Worm (Caenorhabditis elegans): ENCODE results near the gene pinn-4.

Gene pinn-4

DNA sequence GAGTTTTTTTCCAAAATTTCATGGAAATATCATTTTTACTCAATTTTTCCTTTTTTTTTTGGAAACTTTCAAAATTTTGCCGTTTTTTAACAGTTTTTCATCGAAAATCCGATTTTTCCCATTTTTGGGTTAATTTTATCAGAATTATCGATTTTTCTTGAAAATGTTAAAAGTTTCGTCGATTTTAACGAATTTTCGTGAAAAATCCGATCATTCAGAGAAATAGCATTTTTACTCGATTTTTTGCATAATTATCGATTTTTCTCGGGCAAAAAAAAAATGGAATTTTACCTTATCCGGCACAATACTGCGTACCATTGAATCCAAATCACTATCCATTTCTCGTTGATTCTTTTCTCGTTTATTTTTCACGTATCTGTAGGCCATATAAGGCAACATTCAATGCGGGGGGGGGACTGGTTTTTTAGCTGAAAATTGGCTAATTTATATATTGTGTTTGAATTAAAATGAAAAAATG lies 44.4 kb downstream of the pinn-4 start, which contains the start of gene tbc-14:
TSS of gene tbc-14 (minus strand) at position 428 of the 478 bp plus-strand sequence.
- TF ChIP-seq ceh-28 (tag; optimal IDR thresholded peaks at IDR 0.05) = peak; percentile 44
- no peak for TF ChIP-seq pqm-1 (tag; optimal IDR thresholded peaks at IDR 0.05)

ce11 chrII:13447668-13448067 lies 44.9 kb downstream of the pinn-4 start:
- TF ChIP-seq aha-1 (tag) = peak; percentile 98
- peak; percentile 62 for TF ChIP-seq ceh-20 (GFP tag; IDR thresholded peaks at IDR 0.05)
- no peak for TF ChIP-seq zip-2 (tag; optimal IDR thresholded peaks at IDR 0.05)
- TF ChIP-seq sdz-12 (GFP tag; optimal IDR thresholded peaks at IDR 0.05) = no peak
- TF ChIP-seq nhr-28 (tag; optimal IDR thresholded peaks at IDR 0.05) = peak; percentile 92
- no peak for TF ChIP-seq lin-29 (GFP tag; IDR thresholded peaks at IDR 0.05)
- TF ChIP-seq lin-13 (GFP tag; optimal IDR thresholded peaks at IDR 0.05) = peak; percentile 79
- no peak for TF ChIP-seq attf-4 (tag; optimal IDR thresholded peaks at IDR 0.05)
- TF ChIP-seq daf-8 (GFP tag; IDR thresholded peaks at IDR 0.05) = no peak
- TF ChIP-seq mdl-1 (tag; optimal IDR thresholded peaks at IDR 0.05) = peak in 1 of 2 experiments; percentile 76
- TF ChIP-seq hmg-1.1 (GFP tag; IDR thresholded peaks at IDR 0.05) = peak; percentile 77
- TF ChIP-seq F10B5.3 (tag; optimal IDR thresholded peaks at IDR 0.05) = no peak
- no peak for TF ChIP-seq nhr-10 (tag; optimal IDR thresholded peaks at IDR 0.05)
- peak; percentile 89 for TF ChIP-seq nhr-77 (tag; optimal IDR thresholded peaks at IDR 0.05)
- TF ChIP-seq pqm-1 (tag; optimal IDR thresholded peaks at IDR 0.05) = peak; percentile 43
- no peak for TF ChIP-seq tag-97 (GFP tag; IDR thresholded peaks at IDR 0.05)
- TF ChIP-seq mep-1 (tag; optimal IDR thresholded peaks at IDR 0.05) = peak; percentile 88
- TF ChIP-seq ztf-7 (tag; optimal IDR thresholded peaks at IDR 0.05) = no peak
- peak; percentile 55 to 92 for TF ChIP-seq lsy-2 (tag; optimal IDR thresholded peaks at IDR 0.05)
- TF ChIP-seq T26A8.4 (GFP tag; IDR thresholded peaks at IDR 0.05) = peak; percentile 72
- 0 out of 2 replicates have a peak, but pooled peaks have one; percentile 19 for TF ChIP-seq vab-7 (GFP tag; IDR thresholded peaks at IDR 0.05)
- TF ChIP-seq Y5F2A.4 (GFP tag; optimal IDR thresholded peaks at IDR 0.05) = no peak
- peak; percentile 99 for TF ChIP-seq hlh-11 (tag; optimal IDR thresholded peaks at IDR 0.05)
- no peak for TF ChIP-seq duxl-1 (tag; optimal IDR thresholded peaks at IDR 0.05; ENCODE audit: poor library complexity)
- peak; percentile 89 for TF ChIP-seq dve-1 (tag; optimal IDR thresholded peaks at IDR 0.05; ENCODE audit: insufficient read depth)
- no peak for TF ChIP-seq unc-130 (GFP tag; optimal IDR thresholded peaks at IDR 0.05)
- no peak for TF ChIP-seq F49E8.2 (tag; optimal IDR thresholded peaks at IDR 0.05; ENCODE audit: borderline replicate concordance)
- peak; percentile 36 for TF ChIP-seq nhr-102 (tag; optimal IDR thresholded peaks at IDR 0.05)
- TF ChIP-seq ZK546.5 (tag; optimal IDR thresholded peaks at IDR 0.05) = no peak
- TF ChIP-seq fkh-10 (GFP tag; optimal IDR thresholded peaks at IDR 0.05) = peak; percentile 80
- no peak for TF ChIP-seq ama-1 (optimal IDR thresholded peaks at IDR 0.05)
- no peak for TF ChIP-seq daf-12 (tag; optimal IDR thresholded peaks at IDR 0.05)
- no peak for TF ChIP-seq unc-62 (GFP tag; optimal IDR thresholded peaks at IDR 0.05 in 1 of 2)
- TF ChIP-seq unc-62 (tag; optimal IDR thresholded peaks at IDR 0.05) = no peak
- TF ChIP-seq dmd-6 (GFP tag; IDR thresholded peaks at IDR 0.05) = peak; percentile 78
- no peak for TF ChIP-seq T20F7.1 (GFP tag; optimal IDR thresholded peaks at IDR 0.05)
- no peak for TF ChIP-seq mdt-29 (GFP tag; IDR thresholded peaks at IDR 0.05)
- TF ChIP-seq lin-15B (tag; optimal IDR thresholded peaks at IDR 0.05) = peak; percentile 47
- TF ChIP-seq pha-4 (GFP tag; IDR thresholded peaks at IDR 0.05) = peak; percentile 18; the same call in 1 of the 2 replicates
- peak; percentile 89 for TF ChIP-seq pha-4 (tag; optimal IDR thresholded peaks at IDR 0.05)
- no peak for TF ChIP-seq ctbp-1 (GFP tag; IDR thresholded peaks at IDR 0.05)
- peak; percentile 85 for TF ChIP-seq nhr-11 (tag; optimal IDR thresholded peaks at IDR 0.05)
- no peak for TF ChIP-seq zip-11 (GFP tag; IDR thresholded peaks at IDR 0.05)
- TF ChIP-seq skn-1 (tag; optimal IDR thresholded peaks at IDR 0.05) = no peak
- peak in 1 of 2 experiments; percentile 70 for TF ChIP-seq hif-1 (tag; optimal IDR thresholded peaks at IDR 0.05)
- no peak for TF ChIP-seq lir-3 (tag; optimal IDR thresholded peaks at IDR 0.05)
- no peak for TF ChIP-seq R02D3.7 (tag; optimal IDR thresholded peaks at IDR 0.05)
- TF ChIP-seq nhr-6 (tag; optimal IDR thresholded peaks at IDR 0.05) = peak; percentile 74
- peak; percentile 84 for TF ChIP-seq mes-2 (tag; optimal IDR thresholded peaks at IDR 0.05; ENCODE audit: poor library complexity, severe bottlenecking)
